Worm (Caenorhabditis elegans): Measurements from ENCODE around the gene dhhc-9.

dhhc-9 gene

ce11 chrX:2382227-2382626 is 19.6 kb downstream of the dhhc-9 start (continued):
- peak; percentile 64 for TF ChIP-seq dpl-1 (GFP tag; optimal IDR thresholded peaks at IDR 0.05)
- no peak for TF ChIP-seq unc-39 (tag; optimal IDR thresholded peaks at IDR 0.05)
- no peak for TF ChIP-seq tag-97 (GFP tag; IDR thresholded peaks at IDR 0.05)
- peak; percentile 5 for TF ChIP-seq mxl-3 (GFP tag; optimal IDR thresholded peaks at IDR 0.05)
- TF ChIP-seq ceh-44 (GFP tag; IDR thresholded peaks at IDR 0.05): no peak
- no peak for TF ChIP-seq nhr-111 (GFP tag; optimal IDR thresholded peaks at IDR 0.05)
- no peak for TF ChIP-seq nhr-42 (GFP tag; IDR thresholded peaks at IDR 0.05)
- no peak for TF ChIP-seq aha-1 (tag)
- TF ChIP-seq nhr-77 (tag; optimal IDR thresholded peaks at IDR 0.05): peak; percentile 9
- peak; percentile 54 for TF ChIP-seq hlh-11 (tag; optimal IDR thresholded peaks at IDR 0.05)
- TF ChIP-seq rbr-2 (tag; optimal IDR thresholded peaks at IDR 0.05): peak; percentile 54
- TF ChIP-seq egl-43 (GFP tag; IDR thresholded peaks at IDR 0.05): no peak
- TF ChIP-seq F10B5.3 (tag; optimal IDR thresholded peaks at IDR 0.05): no peak
- TF ChIP-seq jun-1 (tag; optimal IDR thresholded peaks at IDR 0.05): no peak

- TF ChIP-seq mxl-3 (GFP tag; optimal IDR thresholded peaks at IDR 0.05) (no peak), arid-1 (GFP tag; conservative IDR thresholded peaks at IDR 0.05) (no peak), mxl-2 (GFP tag; conservative IDR thresholded peaks at IDR 0.05) (no peak), ceh-62 (tag; optimal IDR thresholded peaks at IDR 0.05) (no peak), madf-5 (GFP tag; IDR thresholded peaks at IDR 0.05) (no peak)
These were observed 20.6 kb downstream of the dhhc-9 start, which contains the start of gene F47G3.4 for ce11 chrX:2381282-2381681. Gene F47G3.4 (plus strand): TSS chrX:2381582.

- TF ChIP-seq nhr-11 (tag; optimal IDR thresholded peaks at IDR 0.05): no peak
- no peak for TF ChIP-seq zfp-3 (GFP tag; conservative IDR thresholded peaks at IDR 0.05)
- TF ChIP-seq T26A8.4 (GFP tag; IDR thresholded peaks at IDR 0.05): no peak
- no peak for TF ChIP-seq unc-130 (GFP tag; optimal IDR thresholded peaks at IDR 0.05)
- no peak for TF ChIP-seq hlh-11 (tag; optimal IDR thresholded peaks at IDR 0.05)
- no peak for TF ChIP-seq Y5F2A.4 (GFP tag; optimal IDR thresholded peaks at IDR 0.05)
- TF ChIP-seq nhr-237 (tag; optimal IDR thresholded peaks at IDR 0.05): no peak
- TF ChIP-seq F44E2.7 (GFP tag; IDR thresholded peaks at IDR 0.05): no peak
- no peak for TF ChIP-seq lin-39 (tag; optimal IDR thresholded peaks at IDR 0.05)
- no peak for TF ChIP-seq ceh-62 (tag; optimal IDR thresholded peaks at IDR 0.05)
- no peak for TF ChIP-seq nhr-76 (tag; optimal IDR thresholded peaks at IDR 0.05)
- TF ChIP-seq Y105C5A.15 (GFP tag; IDR thresholded peaks at IDR 0.05): no peak
- no peak for TF ChIP-seq mes-2 (tag; optimal IDR thresholded peaks at IDR 0.05; ENCODE audit: poor library complexity, severe bottlenecking)
- peak in 1 of 2 experiments; percentile 4 for TF ChIP-seq daf-16 (GFP tag; optimal IDR thresholded peaks at IDR 0.05)
- TF ChIP-seq daf-16 (tag; optimal IDR thresholded peaks at IDR 0.05): no peak
- no peak for TF ChIP-seq ces-1 (GFP tag; optimal IDR thresholded peaks at IDR 0.05)
- TF ChIP-seq pha-4 (GFP tag; IDR thresholded peaks at IDR 0.05): no peak
- no peak for TF ChIP-seq pha-4 (tag; optimal IDR thresholded peaks at IDR 0.05)
- no peak for TF ChIP-seq zfp-2 (tag; optimal IDR thresholded peaks at IDR 0.05)
- no peak for TF ChIP-seq mxl-3 (GFP tag; optimal IDR thresholded peaks at IDR 0.05)
- no peak for TF ChIP-seq R02D3.7 (tag; optimal IDR thresholded peaks at IDR 0.05)
- peak; percentile 36 for TF ChIP-seq hlh-30 (tag; optimal IDR thresholded peaks at IDR 0.05; ENCODE audit: insufficient read depth)
- peak; percentile 44 for TF ChIP-seq nhr-28 (tag; optimal IDR thresholded peaks at IDR 0.05)
- no peak for TF ChIP-seq mxl-2 (GFP tag; conservative IDR thresholded peaks at IDR 0.05)
- TF ChIP-seq lin-38 (GFP tag; IDR thresholded peaks at IDR 0.05): no peak
- TF ChIP-seq vab-7 (GFP tag; IDR thresholded peaks at IDR 0.05): no peak
- TF ChIP-seq tag-97 (GFP tag; IDR thresholded peaks at IDR 0.05): no peak
These were observed 21.0 kb downstream of the dhhc-9 start for ce11 chrX:2380818-2381217.
